Fruit fly (Drosophila melanogaster) whole organism, wandering third instar larva: ENCODE measurements around the gene CG31391.
A peak's percentile ranks its signal among the peaks of the same experiment; 100 is the strongest.

Source experiments
- Abd-B ChIP-seq: fragments of >200 bp; optimal IDR thresholded peaks from 2 replicates; lab custom pipeline; 2017; ENCODE audit warnings: missing biosample characterization, missing genetic modification characterization
- CG32264 ChIP-seq: fragments of 200-800 bp; sonication (Bioruptor generic); optimal IDR thresholded peaks from 2 replicates; lab custom pipeline; 2016; ENCODE audit warnings: missing biosample characterization, missing genetic modification characterization
- CG9705 ChIP-seq: fragments of 200-800 bp; sonication (Bioruptor generic); optimal IDR thresholded peaks from 2 replicates; lab custom pipeline; 2018; ENCODE audit warnings: missing biosample characterization, mild to moderate bottlenecking, missing genetic modification characterization
- CrebA ChIP-seq: fragments of 200-800 bp; sonication (Bioruptor generic); optimal IDR thresholded peaks from 2 replicates; lab custom pipeline; 2016; ENCODE audit warnings: missing biosample characterization, mild to moderate bottlenecking, missing genetic modification characterization, borderline replicate concordance
- Dfd ChIP-seq: fragments of >200 bp; optimal IDR thresholded peaks from 2 replicates; lab custom pipeline; 2017; ENCODE audit warnings: missing biosample characterization, missing genetic modification characterization
- Dif ChIP-seq: fragments of 200-275, 200-300 bp; sonication (Bioruptor generic); optimal IDR thresholded peaks from 2 replicates; lab custom pipeline; 2018; ENCODE audit warnings: missing biosample characterization, missing genetic modification characterization; ENCODE audit not compliant: partially characterized antibody
- GATAd ChIP-seq: sonication (Bioruptor generic); optimal IDR thresholded peaks from 2 replicates; lab custom pipeline; 2016; ENCODE audit warnings: missing biosample characterization, missing genetic modification characterization
- HLH106 ChIP-seq: fragments of 200-800 bp; optimal IDR thresholded peaks from 3 replicates; lab custom pipeline; 2019; ENCODE audit warnings: missing biosample characterization, mild to moderate bottlenecking, missing genetic modification characterization, moderate library complexity
- Hnf4 ChIP-seq: fragments of 200-800 bp; sonication (Bioruptor generic); optimal IDR thresholded peaks from 2 replicates; lab custom pipeline; 2016; ENCODE audit warnings: missing biosample characterization, mild to moderate bottlenecking, missing genetic modification characterization
- Hr78 ChIP-seq: fragments of >200 bp; optimal IDR thresholded peaks from 2 replicates; lab custom pipeline; 2017; ENCODE audit warnings: missing biosample characterization, missing genetic modification characterization
- Hr83 ChIP-seq: fragments of 200-300 bp; sonication (Bioruptor generic); optimal IDR thresholded peaks from 2 replicates; lab custom pipeline; 2016; ENCODE audit warnings: missing biosample characterization, mild to moderate bottlenecking, missing genetic modification characterization, moderate library complexity; ENCODE audit not compliant: poor library complexity, severe bottlenecking
- Jra ChIP-seq: sonication (Bioruptor generic); optimal IDR thresholded peaks from 2 replicates; lab custom pipeline; 2016; ENCODE audit warnings: missing biosample characterization, missing genetic modification characterization
- Mio ChIP-seq: sonication (Bioruptor generic); optimal IDR thresholded peaks from 2 replicates; lab custom pipeline; 2016; ENCODE audit warnings: missing biosample characterization, missing genetic modification characterization
- Myc ChIP-seq: fragments of >200 bp; optimal IDR thresholded peaks from 2 replicates; lab custom pipeline; 2017
- N ChIP-seq: fragments of >200 bp; optimal IDR thresholded peaks from 2 replicates; lab custom pipeline; 2018; ENCODE audit warnings: missing biosample characterization, missing external identifiers, missing genetic modification characterization
- OdsH ChIP-seq: fragments of 200-800 bp; sonication (Bioruptor generic); optimal IDR thresholded peaks from 2 replicates; lab custom pipeline; 2016; ENCODE audit warnings: missing biosample characterization, mild to moderate bottlenecking, missing genetic modification characterization
- Rel ChIP-seq, 2 experiments: fragments of 200-800 bp; sonication (Bioruptor generic) in 1 of 2; optimal IDR thresholded peaks; 2 replicates in 1 of 2; 3 replicates in 1 of 2; lab custom pipeline; 2016 to 2019; ENCODE audit warnings: mild to moderate bottlenecking in 2 of 2, missing biosample characterization in 2 of 2, missing genetic modification characterization in 2 of 2, moderate library complexity in 1 of 2
- Sp1 ChIP-seq: fragments of 200-800 bp; sonication (Bioruptor generic); optimal IDR thresholded peaks from 3 replicates; lab custom pipeline; 2019; ENCODE audit warnings: missing biosample characterization, mild to moderate bottlenecking, missing genetic modification characterization, moderate library complexity
- Vsx2 ChIP-seq: fragments of 200-300, 225-300 bp; sonication (Bioruptor generic); optimal IDR thresholded peaks from 2 replicates; lab custom pipeline; 2018; ENCODE audit warnings: missing biosample characterization, missing genetic modification characterization; ENCODE audit not compliant: partially characterized antibody
- br ChIP-seq: fragments of 200-800 bp; sonication (Bioruptor generic); optimal IDR thresholded peaks from 2 replicates; lab custom pipeline; 2016; ENCODE audit warnings: missing biosample characterization, missing genetic modification characterization
- brk ChIP-seq: fragments of 200-800 bp; sonication (Bioruptor generic); optimal IDR thresholded peaks from 2 replicates; lab custom pipeline; 2016; ENCODE audit warnings: missing biosample characterization, mild to moderate bottlenecking, missing genetic modification characterization
- dmrt93B ChIP-seq: fragments of 200-800 bp; sonication (Bioruptor generic); optimal IDR thresholded peaks from 2 replicates; lab custom pipeline; 2018; ENCODE audit warnings: missing biosample characterization, mild to moderate bottlenecking, missing genetic modification characterization
- dsf ChIP-seq: sonication (Bioruptor generic); optimal IDR thresholded peaks from 2 replicates; lab custom pipeline; 2016; ENCODE audit warnings: missing biosample characterization, missing genetic modification characterization, borderline replicate concordance
- ey ChIP-seq: fragments of 200-800 bp; sonication (Bioruptor generic); optimal IDR thresholded peaks from 2 replicates; lab custom pipeline; 2016; ENCODE audit warnings: missing biosample characterization, missing genetic modification characterization
- foxo ChIP-seq, 2 experiments: fragments of 200-800 bp; sonication (Bioruptor generic); optimal IDR thresholded peaks; 2 replicates in 1 of 2; 3 replicates in 1 of 2; lab custom pipeline; 2016 to 2017; ENCODE audit warnings: missing biosample characterization in 2 of 2, missing genetic modification characterization in 2 of 2
- fru ChIP-seq: fragments of 200-800 bp; sonication (Bioruptor generic); optimal IDR thresholded peaks from 3 replicates; lab custom pipeline; 2016; ENCODE audit warnings: missing biosample characterization, mild to moderate bottlenecking, missing genetic modification characterization
- h ChIP-seq: fragments of 200-800 bp; sonication (Bioruptor generic); optimal IDR thresholded peaks from 3 replicates; lab custom pipeline; 2016; ENCODE audit warnings: missing biosample characterization, mild to moderate bottlenecking, missing genetic modification characterization
- jim ChIP-seq: fragments of 175-275, 200-325 bp; sonication (Bioruptor generic); optimal IDR thresholded peaks from 2 replicates; lab custom pipeline; 2016; ENCODE audit warnings: missing biosample characterization, mild to moderate bottlenecking, missing genetic modification characterization
- lola ChIP-seq: fragments of >200 bp; optimal IDR thresholded peaks from 2 replicates; lab custom pipeline; 2017; ENCODE audit warnings: missing biosample characterization, missing genetic modification characterization
- pan ChIP-seq: fragments of >200 bp; optimal IDR thresholded peaks from 2 replicates; lab custom pipeline; 2017
- psq ChIP-seq: fragments of 200-800 bp; sonication (Bioruptor generic); optimal IDR thresholded peaks from 3 replicates; lab custom pipeline; 2017; ENCODE audit warnings: missing biosample characterization, mild to moderate bottlenecking, missing genetic modification characterization, moderate library complexity
- rgr ChIP-seq: fragments of 200-800 bp; sonication (Bioruptor generic); optimal IDR thresholded peaks from 3 replicates; lab custom pipeline; 2016; ENCODE audit warnings: missing biosample characterization, mild to moderate bottlenecking, missing genetic modification characterization
- sage ChIP-seq: fragments of 200-800 bp; sonication (Bioruptor generic); optimal IDR thresholded peaks from 2 replicates; lab custom pipeline; 2016; ENCODE audit warnings: missing biosample characterization, mild to moderate bottlenecking, missing genetic modification characterization
- sv ChIP-seq: fragments of 200-800 bp; sonication (Bioruptor generic); optimal IDR thresholded peaks from 3 replicates; lab custom pipeline; 2016; ENCODE audit warnings: missing biosample characterization, missing genetic modification characterization
- tai ChIP-seq: sonication (Bioruptor generic); optimal IDR thresholded peaks from 2 replicates; lab custom pipeline; 2016; ENCODE audit warnings: missing biosample characterization, missing genetic modification characterization
- usp ChIP-seq: fragments of >200 bp; optimal IDR thresholded peaks from 2 replicates; lab custom pipeline; 2017; ENCODE audit warnings: missing biosample characterization, missing genetic modification characterization
- woc ChIP-seq: sonication (Bioruptor generic); optimal IDR thresholded peaks from 2 replicates; lab custom pipeline; 2016; ENCODE audit warnings: missing biosample characterization, mild to moderate bottlenecking, missing genetic modification characterization

The CG31391 gene

dm6 chr3R:10669950-10670349 lies 34.9 kb downstream of the CG31391 start:
- peak; percentile 42 for TF ChIP-seq Sp1 (GFP tag; lab: Kevin White, UChicago)
- peak in 1 of 2 experiments; percentile 48 for TF ChIP-seq foxo (GFP tag; optimal IDR thresholded peaks at IDR 0.05; lab: Kevin White, UChicago)
- TF ChIP-seq OdsH: peak; percentile 12
- peak; percentile 5 for TF ChIP-seq woc (GFP tag; lab: Kevin White, UChicago)
- peak; percentile 65 for TF ChIP-seq HLH106 (tag; lab: Kevin White, UChicago)
- peak; percentile 65 for TF ChIP-seq h
- no peak for TF ChIP-seq Dif
- no peak for TF ChIP-seq CrebA (GFP tag; lab: Kevin White, UChicago)
- TF ChIP-seq ey (GFP tag; lab: Kevin White, UChicago): peak; percentile 44
- TF ChIP-seq psq: peak; percentile 4
- TF ChIP-seq rgr (GFP tag; lab: Kevin White, UChicago): peak; percentile 41
- TF ChIP-seq fru (GFP tag; lab: Kevin White, UChicago): peak; percentile 53
- TF ChIP-seq Vsx2 (GFP tag; lab: Kevin White, UChicago): no peak

DNA sequence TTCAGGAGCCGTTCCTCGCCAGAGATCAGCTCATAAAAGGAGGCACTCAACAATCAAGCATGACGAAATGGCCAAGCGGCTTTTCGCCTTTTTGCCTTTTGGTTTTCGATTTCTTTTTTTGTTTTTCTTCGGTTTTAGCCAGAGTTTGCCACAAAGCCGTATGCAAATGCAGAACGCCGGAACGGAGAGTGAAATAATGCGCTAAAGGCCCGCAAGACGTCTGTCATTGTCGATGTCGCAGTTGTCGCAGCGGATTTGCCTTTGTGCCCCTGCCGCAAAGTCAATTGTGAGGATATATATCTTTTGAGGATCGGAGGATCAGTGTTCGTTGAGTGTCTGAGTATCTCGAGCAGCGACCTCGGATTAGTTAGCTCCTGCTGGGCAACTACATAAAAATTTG lies 36.9 kb downstream of the CG31391 start:
- no peak for TF ChIP-seq tai (GFP tag; lab: Kevin White, UChicago)
- TF ChIP-seq CrebA (GFP tag; lab: Kevin White, UChicago): no peak
- no peak for TF ChIP-seq fru (GFP tag; lab: Kevin White, UChicago)
- no peak for TF ChIP-seq Sp1 (GFP tag; lab: Kevin White, UChicago)
- TF ChIP-seq brk (GFP tag; lab: Kevin White, UChicago): no peak
- no peak for TF ChIP-seq Jra (GFP tag; lab: Kevin White, UChicago)
- TF ChIP-seq GATAd: no peak
- no peak for TF ChIP-seq Dif
- TF ChIP-seq HLH106 (tag; lab: Kevin White, UChicago): no peak
- no peak for TF ChIP-seq Myc
- TF ChIP-seq pan: no peak
- TF ChIP-seq rgr (GFP tag; lab: Kevin White, UChicago): no peak
- TF ChIP-seq jim: no peak
- no peak for TF ChIP-seq Hnf4 (GFP tag; lab: Kevin White, UChicago)
- no peak for TF ChIP-seq CG32264 (GFP tag; lab: Kevin White, UChicago)
- TF ChIP-seq psq: no peak
- no peak for TF ChIP-seq usp (GFP tag; lab: Kevin White, UChicago)
- TF ChIP-seq Abd-B (GFP tag; lab: Kevin White, UChicago): no peak
- TF ChIP-seq, all 38 proteins: peak for 0

dm6 chr3R:10664942-10665341 lies 39.9 kb downstream of the CG31391 start:
- TF ChIP-seq ey (GFP tag; lab: Kevin White, UChicago) (no peak), foxo (GFP tag; optimal IDR thresholded peaks at IDR 0.05; lab: Kevin White, UChicago) (peak in 1 of 2 experiments; percentile 1), dmrt93B (GFP tag; lab: Kevin White, UChicago) (no peak), br (GFP tag; lab: Kevin White, UChicago) (peak; percentile 17), Rel (GFP tag; optimal IDR thresholded peaks at IDR 0.05; lab: Kevin White, UChicago) (no peak), Rel (tag; optimal IDR thresholded peaks at IDR 0.05; lab: Kevin White, UChicago) (peak; percentile 17), CG32264 (GFP tag; lab: Kevin White, UChicago) (no peak), psq (peak; percentile 11), Vsx2 (GFP tag; lab: Kevin White, UChicago) (peak; percentile 39), OdsH (peak; percentile 5), Dif (peak; percentile 20), Sp1 (GFP tag; lab: Kevin White, UChicago) (no peak), Myc (no peak)

DNA sequence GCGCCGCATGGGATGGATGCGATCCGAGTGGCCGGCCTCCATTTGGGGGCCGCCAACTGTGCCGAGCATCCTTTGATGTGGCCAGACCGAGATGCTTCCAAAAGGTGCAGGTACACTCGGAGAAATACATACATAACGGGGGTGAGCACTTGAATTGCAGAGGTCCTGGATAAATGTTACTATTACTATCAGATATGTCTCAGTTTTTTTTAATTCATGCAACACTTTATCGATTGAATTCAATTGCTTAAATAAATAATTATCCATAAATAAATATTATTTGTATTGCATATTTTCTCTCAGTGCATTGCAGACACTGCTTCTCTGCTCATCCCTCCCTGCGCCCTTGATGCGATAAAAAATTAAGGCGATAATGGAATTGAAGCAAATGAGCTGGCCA lies 43.8 kb downstream of the CG31391 start:
- TF ChIP-seq Sp1 (GFP tag; lab: Kevin White, UChicago) (peak; percentile 72), dmrt93B (GFP tag; lab: Kevin White, UChicago) (peak; percentile 46), rgr (GFP tag; lab: Kevin White, UChicago) (peak; percentile 69), GATAd (no peak), OdsH (peak; percentile 72), usp (GFP tag; lab: Kevin White, UChicago) (no peak), CG32264 (GFP tag; lab: Kevin White, UChicago) (no peak), N (GFP tag; lab: Kevin White, UChicago) (no peak), Myc (no peak), Dif (no peak), psq (peak; percentile 51), woc (GFP tag; lab: Kevin White, UChicago) (peak; percentile 35), foxo (GFP tag; optimal IDR thresholded peaks at IDR 0.05; lab: Kevin White, UChicago) (peak in 1 of 2 experiments; percentile 75), Dfd (GFP tag; lab: Kevin White, UChicago) (no peak), CG9705 (GFP tag; lab: Kevin White, UChicago) (peak; percentile 27), tai (GFP tag; lab: Kevin White, UChicago) (no peak), Hr78 (no peak), brk (GFP tag; lab: Kevin White, UChicago) (no peak), h (peak; percentile 67), fru (GFP tag; lab: Kevin White, UChicago) (peak; percentile 70), Hr83 (GFP tag; lab: Kevin White, UChicago) (no peak), sv (GFP tag; lab: Kevin White, UChicago) (no peak), Abd-B (GFP tag; lab: Kevin White, UChicago) (no peak), Hnf4 (GFP tag; lab: Kevin White, UChicago) (peak; percentile 33), dsf (GFP tag; lab: Kevin White, UChicago) (no peak), Vsx2 (GFP tag; lab: Kevin White, UChicago) (no peak), Mio (GFP tag; lab: Kevin White, UChicago) (no peak), jim (no peak), lola (GFP tag; lab: Kevin White, UChicago) (no peak), Rel (GFP tag; optimal IDR thresholded peaks at IDR 0.05; lab: Kevin White, UChicago) (no peak), Rel (tag; optimal IDR thresholded peaks at IDR 0.05; lab: Kevin White, UChicago) (no peak), ey (GFP tag; lab: Kevin White, UChicago) (peak; percentile 52), br (GFP tag; lab: Kevin White, UChicago) (peak; percentile 32), HLH106 (tag; lab: Kevin White, UChicago) (peak; percentile 72), sage (peak; percentile 42)
